Worm (Caenorhabditis elegans) whole organism, late embryonic: ENCODE data around the gene F32D8.13.

Experiments used
- ceh-2 ChIP-seq: sonication (generic microtip); optimal IDR thresholded peaks from 2 replicates; lab custom pipeline; 2016; ENCODE audit warnings: missing genotype, missing genetic modification characterization, missing compliant biosample characterization
- ceh-9 ChIP-seq: sonication (generic microtip); optimal IDR thresholded peaks from 2 replicates; lab custom pipeline; 2016; ENCODE audit warnings: mild to moderate bottlenecking, missing genetic modification characterization, inconsistent platforms, missing compliant biosample characterization
- nfya-1 ChIP-seq: sonication (generic microtip); optimal IDR thresholded peaks from 2 replicates; lab custom pipeline; 2017; ENCODE audit warnings: missing genetic modification characterization, mild to moderate bottlenecking, missing compliant biosample characterization, antibody characterized with exemption, moderate library complexity
- nhr-11 ChIP-seq: fragments of 150-350 bp; optimal IDR thresholded peaks from 2 replicates; lab custom pipeline; 2014; ENCODE audit warnings: missing biosample characterization, missing genetic modification characterization
- pha-2 ChIP-seq: sonication (generic microtip); optimal IDR thresholded peaks from 2 replicates; lab custom pipeline; 2017; ENCODE audit warnings: mild to moderate bottlenecking, missing genetic modification characterization, missing compliant biosample characterization
- pqm-1 ChIP-seq: sonication (generic microtip); optimal IDR thresholded peaks from 2 replicates; lab custom pipeline; 2016; ENCODE audit warnings: missing genetic modification characterization, missing compliant biosample characterization
- sdc-2 ChIP-seq: sonication (generic microtip); optimal IDR thresholded peaks from 2 replicates; lab custom pipeline; 2016; ENCODE audit warnings: missing genotype, missing genetic modification characterization, missing compliant biosample characterization
- ttx-3 ChIP-seq: sonication (generic microtip); optimal IDR thresholded peaks from 2 replicates; lab custom pipeline; 2016; ENCODE audit warnings: missing genetic modification reagents, missing genetic modification characterization, missing compliant biosample characterization

DNA sequence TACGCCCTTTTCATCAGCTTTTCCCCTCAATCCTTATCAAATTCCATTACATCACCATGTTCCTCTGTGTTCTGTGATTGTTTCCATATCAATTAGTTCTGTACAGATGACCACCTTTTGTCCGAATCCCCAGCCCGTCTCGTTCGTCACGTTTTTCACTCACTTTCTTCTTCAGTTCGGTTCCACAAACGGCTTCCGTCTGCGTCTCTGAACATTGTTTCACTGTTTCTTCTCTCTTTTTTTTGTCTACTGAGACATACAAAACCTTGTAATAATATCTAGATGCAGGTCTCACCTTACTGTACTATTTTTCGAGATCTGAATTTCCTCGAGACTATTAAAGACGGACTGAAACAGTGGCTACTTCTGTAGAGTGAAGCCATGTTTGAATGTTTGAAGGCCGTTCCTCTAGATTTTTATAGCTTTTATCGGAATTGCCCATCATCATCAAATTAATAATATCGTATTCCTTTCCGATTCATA lies 9.9 kb downstream of the F32D8.13 start, which contains the start of gene F32D8.3:
- TF ChIP-seq pqm-1 (tag; lab: Kevin White, UChicago) (no peak), sdc-2 (tag; lab: Kevin White, UChicago) (no peak), nhr-11 (tag; lab: Kevin White, UChicago) (no peak), ceh-9 (tag; lab: Kevin White, UChicago) (no peak), pha-2 (no peak), ttx-3 (tag; lab: Kevin White, UChicago) (no peak), nfya-1 (tag; lab: Kevin White, UChicago) (no peak), ceh-2 (tag; lab: Kevin White, UChicago) (no peak)
